Fruit fly (Drosophila melanogaster): ENCODE measurements around the gene CG32221.

CG32221 gene

dm6 chr3L:19793438-19793998 lies 41.0 kb upstream of the CG32221 start, which contains the start of the genes CG42637, Gyc76C and SREBP (continued):
- TF ChIP-seq unc-4 (GFP tag; IDR thresholded peaks at IDR 0.05; ENCODE audit: partially characterized antibody): peak; percentile 47
- peak; percentile 47 for TF ChIP-seq caup (GFP tag; optimal IDR thresholded peaks at IDR 0.05; ENCODE audit: severe bottlenecking)
- peak; percentile 60 for TF ChIP-seq abd-A (tag; optimal IDR thresholded peaks at IDR 0.05)
- TF ChIP-seq CoRest (tag; optimal IDR thresholded peaks at IDR 0.05): peak; percentile 31
- TF ChIP-seq Side (GFP tag; optimal IDR thresholded peaks at IDR 0.05): peak; percentile 6
- TF ChIP-seq vnd (GFP tag; IDR thresholded peaks at IDR 0.05; ENCODE audit: partially characterized antibody): no peak
- TF ChIP-seq E2f2 (GFP tag; IDR thresholded peaks at IDR 0.05): peak; percentile 89
- peak; percentile 15; the same call in 1 of the 2 replicates for TF ChIP-seq Scr (GFP tag; IDR thresholded peaks at IDR 0.05; ENCODE audit: partially characterized antibody)
- peak; percentile 47 for TF ChIP-seq Sin3A (optimal IDR thresholded peaks at IDR 0.05)
- no peak for TF ChIP-seq CG11695 (GFP tag; IDR thresholded peaks at IDR 0.05)
- TF ChIP-seq CG8924 (tag; optimal IDR thresholded peaks at IDR 0.05): peak; percentile 60
- TF ChIP-seq Dp (GFP tag; optimal IDR thresholded peaks at IDR 0.05): peak; percentile 84
- peak; percentile 75 for TF ChIP-seq CTCF (GFP tag; optimal IDR thresholded peaks at IDR 0.05)
- peak; percentile 72 for TF ChIP-seq CG14710 (tag; optimal IDR thresholded peaks at IDR 0.05)

dm6 chr3L:19794203-19794802 lies 40.2 kb upstream of the CG32221 start:
- peak; percentile 88 for TF ChIP-seq CG15011 (GFP tag; optimal IDR thresholded peaks at IDR 0.05)
- no peak; the same call in 2 of the 3 replicates for TF ChIP-seq CG2199 (GFP tag; IDR thresholded peaks at IDR 0.05)
- peak; percentile 55; the same call in 1 of the 3 replicates for TF ChIP-seq CG7357 (GFP tag; IDR thresholded peaks at IDR 0.05)
- TF ChIP-seq bbx (GFP tag; IDR thresholded peaks at IDR 0.05; ENCODE audit: partially characterized antibody): peak; percentile 62; the same call in 1 of the 2 replicates
- peak; percentile 30 for TF ChIP-seq Sry-β (GFP tag; optimal IDR thresholded peaks at IDR 0.05)
- peak; percentile 65 to 84 for TF ChIP-seq Pdp1 (GFP tag; optimal IDR thresholded peaks at IDR 0.05)
- TF ChIP-seq CG7839 (tag; optimal IDR thresholded peaks at IDR 0.05): peak; percentile 91
- TF ChIP-seq NK7.1 (GFP tag; optimal IDR thresholded peaks at IDR 0.05): peak; percentile 88
- TF ChIP-seq CG8478 (optimal IDR thresholded peaks at IDR 0.05): no peak
- peak; percentile 80; the same call in 1 of the 2 replicates for TF ChIP-seq gsb (GFP tag; IDR thresholded peaks at IDR 0.05)
- TF ChIP-seq kay (GFP tag; optimal IDR thresholded peaks at IDR 0.05): peak; percentile 87
- TF ChIP-seq aop (GFP tag; IDR thresholded peaks at IDR 0.05): no peak
- TF ChIP-seq zen (tag; optimal IDR thresholded peaks at IDR 0.05): peak; percentile 39
- no peak for TF ChIP-seq crol (GFP tag; IDR thresholded peaks at IDR 0.05)
- peak; percentile 37 for TF ChIP-seq CG10366 (GFP tag; IDR thresholded peaks at IDR 0.05)
- peak in 1 of 3 experiments; percentile 77 for TF ChIP-seq lola (GFP tag; optimal IDR thresholded peaks at IDR 0.05)
- 0 out of 2 replicates have a peak, but pooled peaks have one; percentile 38 for TF ChIP-seq CG4730 (GFP tag; IDR thresholded peaks at IDR 0.05)
- TF ChIP-seq CG4854 (GFP tag; optimal IDR thresholded peaks at IDR 0.05): peak; percentile 81
- TF ChIP-seq klu (GFP tag; IDR thresholded peaks at IDR 0.05): peak; percentile 56; the same call in 1 of the 2 replicates
- peak; percentile 82 for TF ChIP-seq CG9932 (GFP tag; IDR thresholded peaks at IDR 0.05)
- TF ChIP-seq CG3726 (GFP tag; IDR thresholded peaks at IDR 0.05): no peak
- TF ChIP-seq ERR (GFP tag; optimal IDR thresholded peaks at IDR 0.05): peak; percentile 45
- no peak for TF ChIP-seq CG12769 (tag; optimal IDR thresholded peaks at IDR 0.05)
- peak; percentile 35 for TF ChIP-seq Dad (GFP tag; optimal IDR thresholded peaks at IDR 0.05)
- TF ChIP-seq nerfin-2 (GFP tag; IDR thresholded peaks at IDR 0.05; ENCODE audit: partially characterized antibody): no peak
- TF ChIP-seq da (GFP tag; optimal IDR thresholded peaks at IDR 0.05): peak; percentile 0
- peak; percentile 16 for TF ChIP-seq pfk (GFP tag; optimal IDR thresholded peaks at IDR 0.05)
- peak; percentile 58 for TF ChIP-seq disco-r (GFP tag; optimal IDR thresholded peaks at IDR 0.05)
- peak; percentile 55 for TF ChIP-seq fd64A (GFP tag; optimal IDR thresholded peaks at IDR 0.05)
- peak; percentile 45 for TF ChIP-seq CG33213 (GFP tag; optimal IDR thresholded peaks at IDR 0.05)
- peak; percentile 54 for TF ChIP-seq CG3995 (GFP tag; optimal IDR thresholded peaks at IDR 0.05)
- no peak for TF ChIP-seq gfzf (GFP tag; optimal IDR thresholded peaks at IDR 0.05)
- TF ChIP-seq CG10274 (GFP tag; optimal IDR thresholded peaks at IDR 0.05): peak; percentile 73
- TF ChIP-seq Vsx1 (GFP tag; optimal IDR thresholded peaks at IDR 0.05): no peak
- TF ChIP-seq HLH3B (GFP tag; IDR thresholded peaks at IDR 0.05): peak; percentile 63
